Fruit fly (Drosophila melanogaster) whole organism, embryonic: ENCODE results near the gene CG6415.

ENCODE experiments used
- Aef1 ChIP-seq: fragments of 200-800 bp; sonication (Bioruptor generic); IDR thresholded peaks from 3 replicates; pipeline ENCODE4 v1.3.6; 2022; ENCODE audit warnings: missing biosample characterization, missing genetic modification characterization
- B-H1 ChIP-seq: fragments of 200-800 bp; sonication (Bioruptor generic); IDR thresholded peaks from 3 replicates; pipeline ENCODE4 v1.3.6; 2022; ENCODE audit warnings: missing biosample characterization, missing genetic modification characterization
- CG11504 ChIP-seq: fragments of 200-800 bp; sonication (Bioruptor generic); optimal IDR thresholded peaks from 3 replicates; lab custom pipeline; 2019; ENCODE audit warnings: missing biosample characterization, mild to moderate bottlenecking, missing genetic modification characterization, moderate library complexity
- CG13287 ChIP-seq: fragments of 200-800 bp; sonication (Bioruptor generic); IDR thresholded peaks from 2 replicates; pipeline ENCODE4 v1.3.6; 2022; ENCODE audit warnings: missing biosample characterization, missing genetic modification characterization; ENCODE audit not compliant: partially characterized antibody
- CG15011 ChIP-seq: fragments of 200-800 bp; sonication (Bioruptor generic); optimal IDR thresholded peaks from 3 replicates; lab custom pipeline; 2018; ENCODE audit warnings: missing biosample characterization, mild to moderate bottlenecking, missing genetic modification characterization
- CG15269 ChIP-seq: fragments of 200-800 bp; sonication (Bioruptor generic); optimal IDR thresholded peaks from 2 replicates; lab custom pipeline; 2018; ENCODE audit warnings: missing biosample characterization, mild to moderate bottlenecking, missing genetic modification characterization, moderate library complexity
- CG16815 ChIP-seq: fragments of 200-800 bp; sonication (Bioruptor generic); optimal IDR thresholded peaks from 3 replicates; lab custom pipeline; 2017; ENCODE audit warnings: missing biosample characterization, mild to moderate bottlenecking, missing genetic modification characterization
- CG17361 ChIP-seq: fragments of 200-800 bp; sonication (Bioruptor generic); IDR thresholded peaks from 3 replicates; pipeline ENCODE4 v1.3.6; 2022; ENCODE audit warnings: missing biosample characterization, missing genetic modification characterization
- CG18599 ChIP-seq: fragments of 200-800 bp; sonication (Bioruptor generic); optimal IDR thresholded peaks from 3 replicates; lab custom pipeline; 2017; ENCODE audit warnings: missing biosample characterization, missing genetic modification characterization, mild to moderate bottlenecking, moderate library complexity, missing genetic modification reagents
- CG2889 ChIP-seq: fragments of 200-800 bp; sonication (Bioruptor generic); IDR thresholded peaks from 3 replicates; pipeline ENCODE4 v1.3.6; 2022; ENCODE audit warnings: missing biosample characterization, missing genetic modification characterization
- CG4707 ChIP-seq: fragments of 200-800 bp; sonication (Bioruptor generic); optimal IDR thresholded peaks from 2 replicates; lab custom pipeline; 2018; ENCODE audit warnings: missing biosample characterization, mild to moderate bottlenecking, missing genetic modification characterization, moderate library complexity
- CG6175 ChIP-seq: fragments of 200-800 bp; sonication (Bioruptor generic); IDR thresholded peaks from 3 replicates; pipeline ENCODE4 v1.3.6; 2022; ENCODE audit warnings: missing biosample characterization, missing genetic modification characterization
- CG6683 ChIP-seq: fragments of 200-800 bp; sonication (Bioruptor generic); optimal IDR thresholded peaks from 2 replicates; lab custom pipeline; 2017; ENCODE audit warnings: missing biosample characterization, mild to moderate bottlenecking, missing genetic modification characterization, missing genetic modification reagents
- CG8388 ChIP-seq: fragments of 200-800 bp; sonication (Bioruptor generic); optimal IDR thresholded peaks from 2 replicates; lab custom pipeline; 2019; ENCODE audit warnings: missing biosample characterization, mild to moderate bottlenecking, missing genetic modification characterization, moderate library complexity
- CHES-1-like ChIP-seq: fragments of 200-800 bp; sonication (Bioruptor generic); optimal IDR thresholded peaks from 2 replicates; lab custom pipeline; 2016; ENCODE audit warnings: missing biosample characterization, missing genetic modification characterization
- CkIIα-i1 ChIP-seq: fragments of 200-800 bp; sonication (Bioruptor generic); IDR thresholded peaks from 2 replicates; pipeline ENCODE4 v1.3.6; 2022; ENCODE audit warnings: missing biosample characterization, missing genetic modification characterization
- Deaf1 ChIP-seq: fragments of 200-800 bp; optimal IDR thresholded peaks from 3 replicates; lab custom pipeline; 2019; ENCODE audit warnings: missing biosample characterization, mild to moderate bottlenecking, missing genetic modification characterization, moderate library complexity
- Fer3 ChIP-seq: fragments of 200-800 bp; sonication (Bioruptor generic); optimal IDR thresholded peaks from 2 replicates; lab custom pipeline; 2018; ENCODE audit warnings: missing biosample characterization, mild to moderate bottlenecking, missing genetic modification characterization, moderate library complexity
- HLH4C ChIP-seq: fragments of 200-800 bp; sonication (Bioruptor generic); IDR thresholded peaks from 3 replicates; pipeline ENCODE4 v1.3.6; 2022; ENCODE audit warnings: missing biosample characterization, missing genetic modification characterization; ENCODE audit not compliant: partially characterized antibody
- HmgZ ChIP-seq: fragments of 200-800 bp; sonication (Bioruptor generic); optimal IDR thresholded peaks from 2 replicates; lab custom pipeline; 2018; ENCODE audit warnings: missing biosample characterization, mild to moderate bottlenecking, missing genetic modification characterization
- MBD-R2 ChIP-seq: fragments of 200-800 bp; sonication (Bioruptor generic); IDR thresholded peaks from 2 replicates; pipeline ENCODE4 v1.3.6; 2022; ENCODE audit warnings: missing biosample characterization, missing genetic modification characterization
- Neu2 ChIP-seq: fragments of 200-800 bp; sonication (Bioruptor generic); optimal IDR thresholded peaks from 3 replicates; lab custom pipeline; 2016; ENCODE audit warnings: missing biosample characterization, missing genetic modification characterization, borderline replicate concordance
- Nf-YC ChIP-seq: fragments of 200-800 bp; optimal IDR thresholded peaks from 3 replicates; lab custom pipeline; 2019; ENCODE audit warnings: missing biosample characterization, mild to moderate bottlenecking, missing genetic modification characterization, moderate library complexity
- PHDP ChIP-seq: fragments of 200-800 bp; sonication (Bioruptor generic); optimal IDR thresholded peaks from 3 replicates; lab custom pipeline; 2018; ENCODE audit warnings: missing biosample characterization, mild to moderate bottlenecking, missing genetic modification characterization, moderate library complexity
- Side ChIP-seq: fragments of 200-800 bp; sonication (Bioruptor generic); optimal IDR thresholded peaks from 2 replicates; lab custom pipeline; 2016; ENCODE audit warnings: missing biosample characterization, missing genetic modification characterization
- Spps ChIP-seq: fragments of 200-800 bp; sonication (Bioruptor generic); optimal IDR thresholded peaks from 2 replicates; lab custom pipeline; 2018; ENCODE audit warnings: missing biosample characterization, mild to moderate bottlenecking, missing genetic modification characterization
- ac ChIP-seq: fragments of 200-800 bp; sonication (Bioruptor generic); optimal IDR thresholded peaks from 3 replicates; lab custom pipeline; 2017; ENCODE audit warnings: missing biosample characterization, mild to moderate bottlenecking, missing genetic modification characterization
- bab2 ChIP-seq: fragments of 200-800 bp; sonication (Bioruptor generic); optimal IDR thresholded peaks from 2 replicates; lab custom pipeline; 2016; ENCODE audit warnings: missing biosample characterization, missing genetic modification characterization
- chif ChIP-seq, 2 experiments: fragments of 200-800 bp; sonication (Bioruptor generic); optimal IDR thresholded peaks; 3 replicates each; lab custom pipeline; 2016; ENCODE audit warnings: missing biosample characterization in 2 of 2, missing genetic modification characterization in 2 of 2
- corto ChIP-seq: fragments of 200-800 bp; sonication (Bioruptor generic); optimal IDR thresholded peaks from 2 replicates; lab custom pipeline; 2016; ENCODE audit warnings: missing biosample characterization, mild to moderate bottlenecking, missing genetic modification characterization, moderate library complexity
- croc ChIP-seq: fragments of 200-800 bp; sonication (Bioruptor generic); conservative IDR thresholded peaks from 3 replicates; pipeline ENCODE4 v1.3.6; 2022; ENCODE audit warnings: missing biosample characterization, missing genetic modification characterization
- dmrt11E ChIP-seq: fragments of 200-800 bp; sonication (Bioruptor generic); optimal IDR thresholded peaks from 3 replicates; lab custom pipeline; 2018; ENCODE audit warnings: missing biosample characterization, mild to moderate bottlenecking, missing genetic modification characterization, moderate library complexity
- fd3F ChIP-seq: fragments of 200-800 bp; sonication (Bioruptor generic); optimal IDR thresholded peaks from 2 replicates; lab custom pipeline; 2018; ENCODE audit warnings: missing biosample characterization, mild to moderate bottlenecking, missing genetic modification characterization, moderate library complexity
- gce ChIP-seq: fragments of 200-800 bp; sonication (Bioruptor generic); IDR thresholded peaks from 3 replicates; pipeline ENCODE4 v1.3.6; 2022; ENCODE audit warnings: missing biosample characterization, missing genetic modification characterization
- jing ChIP-seq: fragments of 200-800 bp; sonication (Bioruptor generic); optimal IDR thresholded peaks from 2 replicates; lab custom pipeline; 2018; ENCODE audit warnings: missing biosample characterization, mild to moderate bottlenecking, missing genetic modification characterization
- knrl ChIP-seq: fragments of 200-800 bp; sonication (Bioruptor generic); IDR thresholded peaks from 3 replicates; pipeline ENCODE4 v1.3.6; 2022; ENCODE audit warnings: missing biosample characterization, missing genetic modification characterization; ENCODE audit not compliant: partially characterized antibody
- lbe ChIP-seq: fragments of 200-800 bp; sonication (Bioruptor generic); optimal IDR thresholded peaks from 2 replicates; lab custom pipeline; 2016; ENCODE audit warnings: missing biosample characterization, mild to moderate bottlenecking, missing genetic modification characterization
- luna ChIP-seq: fragments of 200-800 bp; sonication (Bioruptor generic); optimal IDR thresholded peaks from 2 replicates; lab custom pipeline; 2016; ENCODE audit warnings: missing biosample characterization, missing genetic modification characterization
- nmo ChIP-seq: fragments of 200-800 bp; sonication (Bioruptor generic); optimal IDR thresholded peaks from 2 replicates; lab custom pipeline; 2018; ENCODE audit warnings: missing biosample characterization, mild to moderate bottlenecking, missing genetic modification characterization, moderate library complexity
- onecut ChIP-seq: fragments of 200-800 bp; sonication (Bioruptor generic); IDR thresholded peaks from 2 replicates; pipeline ENCODE4 v1.3.6; 2022; ENCODE audit warnings: missing biosample characterization, missing genetic modification characterization
- otp ChIP-seq: fragments of 200-800 bp; sonication (Bioruptor generic); IDR thresholded peaks from 3 replicates; pipeline ENCODE4, ENCODE4 v1.3.6; 2022; ENCODE audit warnings: missing biosample characterization, missing genetic modification characterization
- pnt ChIP-seq: fragments of 200-800 bp; sonication (Bioruptor generic); optimal IDR thresholded peaks from 3 replicates; lab custom pipeline; 2016; ENCODE audit warnings: missing biosample characterization, missing genetic modification characterization
- psq ChIP-seq: fragments of 200-800 bp; sonication (Bioruptor generic); optimal IDR thresholded peaks from 2 replicates; lab custom pipeline; 2017; ENCODE audit warnings: missing biosample characterization, missing genetic modification characterization
- slp2 ChIP-seq: fragments of 200-800 bp; sonication (Bioruptor generic); optimal IDR thresholded peaks from 2 replicates; lab custom pipeline; 2016; ENCODE audit warnings: missing biosample characterization, missing genetic modification characterization
- so ChIP-seq: fragments of 200-800 bp; sonication (Bioruptor generic); IDR thresholded peaks from 3 replicates; pipeline ENCODE4 v1.3.6; 2022; ENCODE audit warnings: missing biosample characterization, missing genetic modification characterization
- sob ChIP-seq: fragments of 200-800 bp; sonication (Bioruptor generic); IDR thresholded peaks from 2 replicates; pipeline ENCODE4 v1.3.6; 2022; ENCODE audit warnings: missing biosample characterization, missing genetic modification characterization
- tgo ChIP-seq: fragments of 200-800 bp; sonication (Bioruptor generic); IDR thresholded peaks from 3 replicates; pipeline ENCODE4 v1.3.6; 2022; ENCODE audit warnings: missing biosample characterization, missing genetic modification characterization
- twi ChIP-seq: fragments of 200-800 bp; optimal IDR thresholded peaks from 2 replicates; lab custom pipeline; 2019; ENCODE audit warnings: missing biosample characterization, mild to moderate bottlenecking, missing genetic modification characterization, moderate library complexity
- zfh1 ChIP-seq: fragments of 200-800 bp; sonication (Bioruptor generic); IDR thresholded peaks from 3 replicates; pipeline ENCODE4 v1.3.6; 2022; ENCODE audit warnings: missing biosample characterization, missing genetic modification characterization

The CG6415 gene

dm6 chr2L:10736993-10737756, 33.8 kb downstream of the CG6415 start, which contains the start of the genes Vha16-5 and CG12299 (continued):
- TF ChIP-seq sob (GFP tag; lab: Robert Waterston, UW), result peak; percentile 96
- TF ChIP-seq HmgZ (tag; lab: Kevin White, UChicago), result peak; percentile 70
- TF ChIP-seq croc, result peak; percentile 70; the same call in 2 of the 3 replicates
- TF ChIP-seq zfh1, result peak; percentile 94
- TF ChIP-seq CG17361 (GFP tag; lab: Robert Waterston, UW), result peak; percentile 55; the same call in 1 of the 3 replicates
- TF ChIP-seq CHES-1-like, result peak; percentile 87
- TF ChIP-seq so (GFP tag; lab: Robert Waterston, UW), result peak; percentile 65; the same call in 1 of the 3 replicates
- no peak for TF ChIP-seq corto (GFP tag; lab: Kevin White, UChicago)
- TF ChIP-seq fd3F (GFP tag; lab: Kevin White, UChicago), result peak; percentile 32
- TF ChIP-seq B-H1 (GFP tag; lab: Robert Waterston, UW), result peak; percentile 75
- no peak for TF ChIP-seq luna (GFP tag; lab: Kevin White, UChicago)
- TF ChIP-seq CG6683 (GFP tag; lab: Kevin White, UChicago), result peak; percentile 21
- TF ChIP-seq twi (tag; lab: Kevin White, UChicago), result peak; percentile 37
- TF ChIP-seq slp2 (GFP tag; lab: Kevin White, UChicago), result peak; percentile 78
- peak; percentile 68 for TF ChIP-seq psq
- peak; percentile 76 for TF ChIP-seq CG16815
- TF ChIP-seq pnt (GFP tag; lab: Kevin White, UChicago), result peak; percentile 79
- TF ChIP-seq CG13287, result peak; percentile 88
- TF ChIP-seq tgo (GFP tag; lab: Robert Waterston, UW), result peak; percentile 85
- TF ChIP-seq CG8388 (GFP tag; lab: Kevin White, UChicago), result peak; percentile 39
- peak; percentile 87 for TF ChIP-seq CG2889 (GFP tag; lab: Robert Waterston, UW)
- TF ChIP-seq knrl (GFP tag; lab: Robert Waterston, UW), result peak; percentile 88
- peak; percentile 43 for TF ChIP-seq jing (GFP tag; lab: Kevin White, UChicago)
- peak; percentile 89 for TF ChIP-seq onecut
- no peak for TF ChIP-seq CG11504 (tag; lab: Kevin White, UChicago)
- peak; percentile 82 for TF ChIP-seq otp (GFP tag; lab: Robert Waterston, UW)
- peak; percentile 75 for TF ChIP-seq nmo
- no peak for TF ChIP-seq Spps (tag; lab: Kevin White, UChicago)
- peak; percentile 85 for TF ChIP-seq HLH4C
- TF ChIP-seq lbe, result peak; percentile 73
- TF ChIP-seq CG18599 (GFP tag; lab: Kevin White, UChicago), result no peak
- TF ChIP-seq MBD-R2 (GFP tag; lab: Robert Waterston, UW), result peak; percentile 90
- TF ChIP-seq Neu2, result no peak
- peak; percentile 60 for TF ChIP-seq Fer3 (tag; lab: Kevin White, UChicago)
- TF ChIP-seq CkIIα-i1, result 0 out of 2 replicates have a peak, but pooled peaks have one; percentile 10
- peak; percentile 92 for TF ChIP-seq Aef1
- no peak for TF ChIP-seq ac (GFP tag; lab: Kevin White, UChicago)
- no peak for TF ChIP-seq CG15269 (tag; lab: Kevin White, UChicago)
- TF ChIP-seq CG6175 (GFP tag; lab: Robert Waterston, UW), result peak; percentile 76; the same call in 2 of the 3 replicates
- peak; percentile 91 for TF ChIP-seq dmrt11E (tag; lab: Kevin White, UChicago)
- TF ChIP-seq bab2, result peak; percentile 83
- peak; percentile 80 to 85 for TF ChIP-seq chif (GFP tag; optimal IDR thresholded peaks at IDR 0.05; lab: Kevin White, UChicago)
- TF ChIP-seq Side (GFP tag; lab: Kevin White, UChicago), result peak; percentile 67
- TF ChIP-seq CG15011 (GFP tag; lab: Kevin White, UChicago), result no peak
- TF ChIP-seq Nf-YC (tag; lab: Kevin White, UChicago), result no peak
- TF ChIP-seq PHDP (tag; lab: Kevin White, UChicago), result peak; percentile 83
- TF ChIP-seq Deaf1 (tag; lab: Kevin White, UChicago), result no peak
- TF ChIP-seq gce (GFP tag; lab: Robert Waterston, UW), result no peak
- no peak for TF ChIP-seq CG4707 (GFP tag; lab: Kevin White, UChicago)
